Worm (Caenorhabditis elegans) whole organism, midembryonic: Measurements from ENCODE around the gene folt-3.

Source experiments
- cog-1 ChIP-seq: sonication (generic microtip); optimal IDR thresholded peaks from 2 replicates; lab custom pipeline; 2016; ENCODE audit warnings: missing genetic modification characterization, missing compliant biosample characterization
- flt-1 ChIP-seq: fragments of 200-800 bp; sonication (Bioruptor generic); IDR thresholded peaks from 2 replicates; pipeline ENCODE4 v1.3.6; 2022; ENCODE audit warnings: missing genetic modification characterization, missing compliant biosample characterization
- ztf-29 ChIP-seq: fragments of 200-800 bp; sonication (Bioruptor generic); IDR thresholded peaks from 2 replicates; pipeline ENCODE4 v1.3.6; 2022; ENCODE audit warnings: missing genetic modification reagents, missing genetic modification characterization, missing compliant biosample characterization

- TF ChIP-seq cog-1 (no peak), ztf-29 (GFP tag; lab: Robert Waterston, UW) (no peak), flt-1 (no peak)
Measured at ce11 chrV:7629504-7629903, 20.0 kb upstream of the folt-3 start, which contains the start of gene srd-30.
